Fruit fly (Drosophila melanogaster): ENCODE results near the gene VhaAC39-1.

Gene VhaAC39-1

DNA sequence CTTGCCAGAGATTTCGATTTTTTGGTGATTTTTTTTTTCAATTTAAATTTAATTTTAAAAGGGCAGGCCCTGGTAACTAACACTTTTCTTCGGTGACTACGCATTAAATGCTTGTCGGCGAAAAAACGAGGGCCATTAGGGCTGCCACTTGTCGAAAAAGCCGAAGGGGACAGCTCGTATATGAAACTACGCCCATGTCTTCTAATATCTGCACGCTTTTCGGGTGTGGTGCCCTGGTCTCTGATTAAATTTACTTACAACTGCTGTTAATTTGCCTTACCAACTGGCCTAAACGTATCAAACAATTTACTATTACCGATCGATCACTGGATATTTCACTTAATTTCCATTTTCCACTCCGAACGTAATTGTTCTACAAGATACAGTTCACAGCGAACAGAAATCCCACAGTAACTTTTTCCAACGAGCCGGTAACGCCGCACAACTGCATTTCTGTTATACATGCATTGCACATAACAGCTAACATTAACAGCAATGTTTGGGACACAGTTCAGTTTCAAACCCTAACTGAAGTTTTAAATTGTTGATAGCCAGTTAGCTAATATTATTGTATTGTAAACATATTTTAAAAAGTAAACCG lies 18.1 kb upstream of the VhaAC39-1 start (continued):
- TF ChIP-seq Eip93F (GFP tag; optimal IDR thresholded peaks at IDR 0.05) = no peak
- TF ChIP-seq CG10631 (GFP tag; optimal IDR thresholded peaks at IDR 0.05) = peak; percentile 1
- peak; percentile 4 for TF ChIP-seq acj6 (GFP tag; optimal IDR thresholded peaks at IDR 0.05)
- no peak for TF ChIP-seq CG10669 (GFP tag; optimal IDR thresholded peaks at IDR 0.05)
- no peak for TF ChIP-seq fkh (GFP tag; optimal IDR thresholded peaks at IDR 0.05)
- no peak for TF ChIP-seq CG8119 (GFP tag; IDR thresholded peaks at IDR 0.05)
- TF ChIP-seq CG11294 (GFP tag; IDR thresholded peaks at IDR 0.05) = no peak
- TF ChIP-seq CG3919 (GFP tag; optimal IDR thresholded peaks at IDR 0.05) = peak; percentile 14
- TF ChIP-seq dsx (GFP tag; optimal IDR thresholded peaks at IDR 0.05; ENCODE audit: poor library complexity, severe bottlenecking) = no peak

DNA sequence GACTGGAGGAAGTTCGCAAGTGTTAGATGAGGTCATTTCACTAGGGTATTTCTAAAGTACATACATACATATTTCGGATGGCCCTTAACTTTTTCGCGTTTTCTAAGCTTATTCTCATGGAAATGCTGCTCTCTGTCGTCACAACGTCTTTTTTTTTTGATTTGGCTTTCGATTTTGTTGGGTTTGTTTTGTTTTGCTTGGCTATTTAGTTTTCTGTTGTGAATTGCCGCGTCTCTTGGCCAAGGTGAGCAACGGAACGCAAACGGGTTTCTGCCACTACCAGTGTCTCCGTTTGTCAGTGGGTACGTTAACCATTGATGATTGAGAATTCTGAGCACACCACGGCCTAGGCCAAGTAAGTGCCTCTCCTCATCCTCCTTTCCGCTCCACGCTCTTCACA lies 14.4 kb upstream of the VhaAC39-1 start:
- TF ChIP-seq Sox102F (GFP tag; optimal IDR thresholded peaks at IDR 0.05) = no peak
- TF ChIP-seq vri (GFP tag; optimal IDR thresholded peaks at IDR 0.05) = no peak
- TF ChIP-seq CG11902 (GFP tag; optimal IDR thresholded peaks at IDR 0.05) = no peak
- no peak for TF ChIP-seq dsx (GFP tag; optimal IDR thresholded peaks at IDR 0.05; ENCODE audit: poor library complexity, severe bottlenecking)
- no peak for TF ChIP-seq CG8319 (GFP tag; optimal IDR thresholded peaks at IDR 0.05)
- no peak for TF ChIP-seq fd59A (GFP tag; optimal IDR thresholded peaks at IDR 0.05)
- 0 out of 3 replicates have a peak, but pooled peaks have one; percentile 7 for TF ChIP-seq eg (GFP tag; IDR thresholded peaks at IDR 0.05)
- TF ChIP-seq CG6854 (GFP tag; optimal IDR thresholded peaks at IDR 0.05) = no peak
- TF ChIP-seq Smox (GFP tag; optimal IDR thresholded peaks at IDR 0.05) = no peak
- TF ChIP-seq CG6163 (GFP tag; IDR thresholded peaks at IDR 0.05) = 0 out of 3 replicates have a peak, but pooled peaks have one; percentile 17
- peak; percentile 37 for TF ChIP-seq CG6808 (GFP tag; optimal IDR thresholded peaks at IDR 0.05)
- no peak for TF ChIP-seq esn (GFP tag; optimal IDR thresholded peaks at IDR 0.05)
- TF ChIP-seq CG1621 (tag; optimal IDR thresholded peaks at IDR 0.05) = peak; percentile 19
- no peak for TF ChIP-seq CG11762 (GFP tag; optimal IDR thresholded peaks at IDR 0.05; ENCODE audit: insufficient read depth)

DNA sequence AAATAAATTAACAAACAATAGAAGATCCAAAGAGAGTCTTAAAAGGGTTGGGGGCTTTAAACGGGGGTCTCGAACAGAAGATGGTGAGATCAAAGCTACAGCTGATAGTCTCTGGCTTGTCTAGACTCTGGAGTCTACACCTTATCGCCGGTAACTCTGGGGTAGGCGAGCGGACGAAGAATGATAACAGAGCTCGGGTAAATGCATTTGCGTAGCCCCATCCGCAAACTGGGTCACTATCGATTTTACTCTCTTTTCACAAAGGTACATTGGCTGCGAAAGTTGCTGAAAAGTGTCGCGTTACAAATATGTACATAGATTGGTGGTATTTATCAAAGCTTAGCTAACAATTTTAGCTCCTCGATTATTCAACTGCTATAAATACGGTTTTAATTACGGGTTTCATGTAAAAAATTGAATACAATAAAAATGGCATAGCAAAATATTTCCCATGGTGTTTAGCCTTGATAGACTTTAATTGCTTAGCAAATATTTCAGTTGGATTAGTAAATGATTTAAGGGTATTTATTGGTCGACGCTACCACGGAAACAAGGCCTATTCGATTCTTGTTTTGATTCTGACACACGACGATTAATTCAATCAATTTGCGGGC lies 13.6 kb upstream of the VhaAC39-1 start:
- TF ChIP-seq Lpt (GFP tag; optimal IDR thresholded peaks at IDR 0.05) (no peak), Hr38 (GFP tag; optimal IDR thresholded peaks at IDR 0.05) (no peak), Sox15 (GFP tag; optimal IDR thresholded peaks at IDR 0.05) (no peak), CG15336 (GFP tag; IDR thresholded peaks at IDR 0.05) (no peak; the same call in 1 of the 2 replicates), net (GFP tag; optimal IDR thresholded peaks at IDR 0.05) (peak; percentile 31), OdsH (GFP tag; optimal IDR thresholded peaks at IDR 0.05) (peak; percentile 61), CG11294 (GFP tag; IDR thresholded peaks at IDR 0.05) (no peak), Eip78C (GFP tag) (peak; percentile 83), Hr4 (GFP tag; optimal IDR thresholded peaks at IDR 0.05) (peak; percentile 55), CG10669 (GFP tag; optimal IDR thresholded peaks at IDR 0.05) (peak; percentile 62), Blimp-1 (GFP tag; optimal IDR thresholded peaks at IDR 0.05) (no peak), CG4318 (GFP tag; optimal IDR thresholded peaks at IDR 0.05) (peak; percentile 37), Sox14 (GFP tag; optimal IDR thresholded peaks at IDR 0.05) (peak; percentile 51), fd59A (GFP tag; optimal IDR thresholded peaks at IDR 0.05) (peak; percentile 43), CG1621 (tag; optimal IDR thresholded peaks at IDR 0.05) (peak; percentile 14), CG10631 (GFP tag; optimal IDR thresholded peaks at IDR 0.05) (peak; percentile 29), Gug (GFP tag; IDR thresholded peaks at IDR 0.05) (0 out of 2 replicates have a peak, but pooled peaks have one; percentile 10), topi (GFP tag; optimal IDR thresholded peaks at IDR 0.05) (peak; percentile 30), ss (GFP tag; optimal IDR thresholded peaks at IDR 0.05) (peak in 1 of 2 experiments; percentile 60), spab (GFP tag; optimal IDR thresholded peaks at IDR 0.05) (peak; percentile 43), vri (GFP tag; optimal IDR thresholded peaks at IDR 0.05) (no peak), fkh (GFP tag; optimal IDR thresholded peaks at IDR 0.05) (no peak), Eip93F (GFP tag; optimal IDR thresholded peaks at IDR 0.05) (no peak), CG9139 (GFP tag; optimal IDR thresholded peaks at IDR 0.05) (no peak), lz (GFP tag; optimal IDR thresholded peaks at IDR 0.05) (peak; percentile 19), Met (GFP tag; optimal IDR thresholded peaks at IDR 0.05) (peak; percentile 16), fd85E (GFP tag; optimal IDR thresholded peaks at IDR 0.05) (no peak), svp (GFP tag) (peak; percentile 90), Ets21C (GFP tag; optimal IDR thresholded peaks at IDR 0.05) (no peak), CG8632 (GFP tag; optimal IDR thresholded peaks at IDR 0.05) (peak; percentile 66), Ets96B (tag; optimal IDR thresholded peaks at IDR 0.05) (peak; percentile 64), acj6 (GFP tag; optimal IDR thresholded peaks at IDR 0.05) (peak; percentile 49), cyc (GFP tag; optimal IDR thresholded peaks at IDR 0.05) (no peak)

Measured in whole organism, prepupa.